Fruit fly (Drosophila melanogaster): Measurements from ENCODE around the gene CG33978.

Gene CG33978

DNA sequence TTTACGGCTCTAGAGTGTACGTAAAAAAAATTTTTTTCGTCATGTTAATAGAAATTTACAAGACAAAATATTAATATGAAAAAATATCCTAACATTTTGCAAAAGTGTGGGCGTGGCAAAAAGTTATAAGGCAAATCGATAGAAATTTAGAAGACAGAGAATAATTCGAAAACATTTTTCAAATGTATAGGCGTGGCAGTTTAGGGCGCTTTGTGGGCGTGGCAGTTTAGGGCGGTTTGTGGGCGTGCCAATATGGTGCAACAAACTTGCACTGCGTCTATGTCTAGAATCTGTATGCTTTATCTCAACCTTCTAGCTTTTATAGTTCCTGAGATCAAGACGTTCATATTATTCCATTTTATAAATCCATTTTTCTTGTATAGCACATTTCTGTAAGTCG is 44.4 kb downstream of the CG33978 start:
- peak; percentile 63 for TF ChIP-seq CG3065 (GFP tag; optimal IDR thresholded peaks at IDR 0.05)
- TF ChIP-seq Dfd (GFP tag; optimal IDR thresholded peaks at IDR 0.05), result peak in 1 of 2 experiments; percentile 7
- peak; percentile 5 for TF ChIP-seq Med (GFP tag)
- TF ChIP-seq CG1603 (tag; optimal IDR thresholded peaks at IDR 0.05), result peak; percentile 12
- no peak for TF ChIP-seq Kr (GFP tag; optimal IDR thresholded peaks at IDR 0.05)

dm6 chr4:130558-130957 is 44.9 kb downstream of the CG33978 start:
- TF ChIP-seq pb (GFP tag; optimal IDR thresholded peaks at IDR 0.05) (no peak), CG9215 (GFP tag; IDR thresholded peaks at IDR 0.05) (no peak), emc (GFP tag; optimal IDR thresholded peaks at IDR 0.05) (no peak), phol (tag; optimal IDR thresholded peaks at IDR 0.05) (peak; percentile 37), CG30020 (tag; optimal IDR thresholded peaks at IDR 0.05) (peak; percentile 84), CG8089 (GFP tag; optimal IDR thresholded peaks at IDR 0.05) (no peak), repo (GFP tag; optimal IDR thresholded peaks at IDR 0.05) (no peak), Hmr (GFP tag; optimal IDR thresholded peaks at IDR 0.05) (no peak), crp (GFP tag; optimal IDR thresholded peaks at IDR 0.05) (no peak), row (GFP tag; IDR thresholded peaks at IDR 0.05) (peak; percentile 25; the same call in 1 of the 3 replicates), ro (GFP tag; IDR thresholded peaks at IDR 0.05) (no peak), CG1024 (GFP tag; IDR thresholded peaks at IDR 0.05) (peak; percentile 72), D19B (GFP tag; optimal IDR thresholded peaks at IDR 0.05) (peak; percentile 2), Mrtf (GFP tag; IDR thresholded peaks at IDR 0.05) (no peak), Hsf (GFP tag; optimal IDR thresholded peaks at IDR 0.05) (no peak), ssp (GFP tag; IDR thresholded peaks at IDR 0.05) (peak; percentile 87), gsb (GFP tag; IDR thresholded peaks at IDR 0.05) (no peak), CG16813 (GFP tag; IDR thresholded peaks at IDR 0.05; ENCODE audit: partially characterized antibody) (peak; percentile 81), kay (GFP tag; optimal IDR thresholded peaks at IDR 0.05) (no peak), Scr (GFP tag; IDR thresholded peaks at IDR 0.05; ENCODE audit: partially characterized antibody) (peak; percentile 31), HLHmδ (GFP tag; optimal IDR thresholded peaks at IDR 0.05) (no peak), CG10431 (GFP tag; optimal IDR thresholded peaks at IDR 0.05) (no peak), nerfin-2 (GFP tag; IDR thresholded peaks at IDR 0.05; ENCODE audit: partially characterized antibody) (0 out of 2 replicates have a peak, but pooled peaks have one; percentile 33), sisA (GFP tag; IDR thresholded peaks at IDR 0.05) (no peak), BEAF-32 (GFP tag; optimal IDR thresholded peaks at IDR 0.05) (peak; percentile 11), stc (GFP tag; IDR thresholded peaks at IDR 0.05) (no peak), Sry-δ (GFP tag; optimal IDR thresholded peaks at IDR 0.05) (no peak), sob (GFP tag; IDR thresholded peaks at IDR 0.05) (no peak), Doc2 (GFP tag; IDR thresholded peaks at IDR 0.05) (no peak), CG1603 (tag; optimal IDR thresholded peaks at IDR 0.05) (peak; percentile 74), wor (GFP tag; IDR thresholded peaks at IDR 0.05) (no peak), crc (GFP tag; optimal IDR thresholded peaks at IDR 0.05) (no peak), rib (GFP tag; IDR thresholded peaks at IDR 0.05) (no peak), pita (GFP tag; optimal IDR thresholded peaks at IDR 0.05) (no peak), CG17802 (tag; optimal IDR thresholded peaks at IDR 0.05) (peak; percentile 73)

DNA sequence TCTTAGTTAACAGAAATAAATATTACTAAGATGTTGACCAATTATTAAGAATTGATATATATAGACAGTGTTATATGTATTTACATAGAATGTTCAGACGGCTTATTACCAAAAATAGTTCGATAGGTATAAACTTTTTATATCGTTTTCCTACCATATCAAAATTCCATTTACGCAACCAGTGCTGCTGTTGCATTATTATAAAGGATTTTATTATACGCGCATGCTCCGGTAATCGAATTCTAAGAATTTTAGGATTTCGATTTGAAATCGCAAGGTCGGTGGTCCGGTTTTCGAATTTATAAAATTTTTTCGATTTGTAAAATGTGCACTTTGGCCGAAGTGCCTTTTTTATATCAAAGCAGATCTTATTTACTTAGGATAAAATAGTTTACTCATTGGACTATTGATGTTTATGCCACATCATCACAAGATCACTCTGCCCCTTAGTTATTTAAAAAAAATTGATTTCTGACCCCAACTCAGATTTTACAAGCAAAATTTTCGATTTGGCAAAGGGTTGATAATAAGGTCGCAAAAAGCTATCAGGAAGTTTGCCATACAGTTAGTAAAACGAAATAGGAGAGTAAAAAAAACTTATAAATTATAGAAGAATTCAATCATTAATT is 45.7 kb downstream of the CG33978 start, which contains the start of gene Ank:
Ank (minus strand) TSS at position 206 of the 629 bp plus-strand sequence.
- TF ChIP-seq CG16813 (GFP tag; IDR thresholded peaks at IDR 0.05; ENCODE audit: partially characterized antibody) (peak; percentile 26; the same call in 1 of the 3 replicates), disco-r (GFP tag; optimal IDR thresholded peaks at IDR 0.05) (no peak), dati (GFP tag; IDR thresholded peaks at IDR 0.05) (no peak), Dfd (GFP tag; optimal IDR thresholded peaks at IDR 0.05) (peak in 1 of 2 experiments; percentile 35), CG30020 (tag; optimal IDR thresholded peaks at IDR 0.05) (peak; percentile 99), Ets97D (GFP tag; optimal IDR thresholded peaks at IDR 0.05) (peak; percentile 16), Hmx (GFP tag; optimal IDR thresholded peaks at IDR 0.05) (no peak), CG10565 (GFP tag; optimal IDR thresholded peaks at IDR 0.05) (no peak), CG17361 (GFP tag; IDR thresholded peaks at IDR 0.05) (0 out of 3 replicates have a peak, but pooled peaks have one; percentile 13), hkb (optimal IDR thresholded peaks at IDR 0.05) (no peak), hkb (GFP tag; IDR thresholded peaks at IDR 0.05) (0 out of 2 replicates have a peak, but pooled peaks have one; percentile 10), zen (tag; optimal IDR thresholded peaks at IDR 0.05) (peak; percentile 27), CG11723 (GFP tag; optimal IDR thresholded peaks at IDR 0.05) (peak; percentile 95), CG14014 (GFP tag; IDR thresholded peaks at IDR 0.05) (no peak), CG1603 (tag; optimal IDR thresholded peaks at IDR 0.05) (peak; percentile 97)

All from whole organism, embryonic.